Worm (Caenorhabditis elegans) whole organism, L4/young adult: Measurements from ENCODE around the gene T20D4.11.

ENCODE experiments used
- W03F9.2 ChIP-seq: fragments of 150-350 bp; optimal IDR thresholded peaks from 2 replicates; lab custom pipeline; 2014; ENCODE audit warnings: missing biosample characterization, missing genetic modification characterization
- dao-5 ChIP-seq: sonication (generic microtip); optimal IDR thresholded peaks from 2 replicates; lab custom pipeline; 2016; ENCODE audit warnings: missing genotype, missing genetic modification characterization, moderate library complexity, missing compliant biosample characterization
- him-1 ChIP-seq: sonication (generic microtip); optimal IDR thresholded peaks from 2 replicates; lab custom pipeline; 2016; ENCODE audit warnings: missing genotype, missing genetic modification reagents, missing genetic modification characterization, missing compliant biosample characterization

Gene T20D4.11

ce11 chrV:3442609-3443008 lies 44.1 kb downstream of the T20D4.11 start:
- no peak for TF ChIP-seq him-1
- TF ChIP-seq dao-5 (tag; lab: Kevin White, UChicago) = no peak
- TF ChIP-seq W03F9.2 (tag; lab: Kevin White, UChicago) = no peak

- no peak for TF ChIP-seq him-1
- TF ChIP-seq W03F9.2 (tag; lab: Kevin White, UChicago) = no peak
- TF ChIP-seq dao-5 (tag; lab: Kevin White, UChicago) = no peak
Observed at ce11 chrV:3444777-3445089, 46.2 kb downstream of the T20D4.11 start, which contains the start of gene cfz-2. TSS of gene cfz-2 (minus strand) at chrV:3444877.

- no peak for TF ChIP-seq dao-5 (tag; lab: Kevin White, UChicago)
Observed at ce11 chrV:3445090-3445832, 46.8 kb downstream of the T20D4.11 start.
